Worm (Caenorhabditis elegans): ENCODE results near the gene C49F5.5.
"Not testable (repeated sequence)": the region's sequence is repeated elsewhere in the genome, so short reads cannot be mapped to it uniquely, and the experiment has no call there.

Gene C49F5.5

DNA sequence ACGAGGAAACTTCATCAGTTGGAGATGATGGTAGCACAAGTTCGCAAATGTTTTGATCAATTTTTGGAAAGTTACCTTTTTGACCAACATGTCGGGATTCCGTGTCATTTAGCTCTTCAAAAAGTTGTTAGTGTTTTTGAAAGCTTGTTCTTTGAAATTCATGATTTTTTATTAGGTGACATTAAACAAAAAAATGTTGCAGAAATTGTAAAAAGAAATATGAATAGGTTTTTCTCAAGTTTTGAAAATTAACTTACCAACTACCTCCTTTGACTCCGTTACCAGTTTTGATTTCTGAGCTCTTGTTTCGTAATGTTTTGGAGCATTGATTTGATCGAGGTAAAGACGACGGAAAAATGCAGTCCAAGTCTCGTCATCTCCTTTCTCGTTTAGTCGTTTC, 33.9 kb upstream of the C49F5.5 start:
- TF ChIP-seq drap-1 (GFP tag; optimal IDR thresholded peaks at IDR 0.05) (no peak), nhr-76 (tag; optimal IDR thresholded peaks at IDR 0.05) (no peak), blmp-1 (tag; optimal IDR thresholded peaks at IDR 0.05) (no peak), pha-4 (tag; optimal IDR thresholded peaks at IDR 0.05) (no peak), mls-2 (tag; optimal IDR thresholded peaks at IDR 0.05) (no peak), unc-39 (tag; optimal IDR thresholded peaks at IDR 0.05) (no peak), unc-120 (tag; optimal IDR thresholded peaks at IDR 0.05; ENCODE audit: poor library complexity, severe bottlenecking) (no peak), nhr-237 (tag; optimal IDR thresholded peaks at IDR 0.05) (no peak), ham-2 (GFP tag; optimal IDR thresholded peaks at IDR 0.05) (no peak), hlh-1 (tag; optimal IDR thresholded peaks at IDR 0.05) (no peak), sem-2 (GFP tag; optimal IDR thresholded peaks at IDR 0.05) (no peak)

- no peak for TF ChIP-seq lsy-2 (tag; optimal IDR thresholded peaks at IDR 0.05)
- no peak for TF ChIP-seq zip-8 (tag; optimal IDR thresholded peaks at IDR 0.05)
- TF ChIP-seq nhr-2 (tag; optimal IDR thresholded peaks at IDR 0.05): no peak
- TF ChIP-seq drap-1 (GFP tag; optimal IDR thresholded peaks at IDR 0.05): no peak
- TF ChIP-seq elt-1 (tag; optimal IDR thresholded peaks at IDR 0.05; ENCODE audit: borderline replicate concordance, insufficient read depth): no peak
- TF ChIP-seq elt-3 (tag; optimal IDR thresholded peaks at IDR 0.05): no peak
- TF ChIP-seq nhr-76 (tag; optimal IDR thresholded peaks at IDR 0.05): no peak
- TF ChIP-seq unc-39 (tag; optimal IDR thresholded peaks at IDR 0.05): no peak
- no peak for TF ChIP-seq nhr-12 (tag; optimal IDR thresholded peaks at IDR 0.05)
- no peak for TF ChIP-seq mls-2 (tag; optimal IDR thresholded peaks at IDR 0.05)
- TF ChIP-seq sem-2 (GFP tag; optimal IDR thresholded peaks at IDR 0.05): no peak
- no peak for TF ChIP-seq mep-1 (tag; optimal IDR thresholded peaks at IDR 0.05)
- TF ChIP-seq hlh-1 (tag; optimal IDR thresholded peaks at IDR 0.05): no peak
- no peak for TF ChIP-seq mab-5 (tag; optimal IDR thresholded peaks at IDR 0.05)
Measured at ce11 chrX:11953229-11953628, 32.8 kb upstream of the C49F5.5 start, which contains the start of gene T08D10.4. T08D10.4 (minus strand) TSS chrX:11953329.

ce11 chrX:11955125-11955524, 30.9 kb upstream of the C49F5.5 start, which contains the start of gene T08D10.3:
T08D10.3 (plus strand) TSS chrX:11955425.
- no peak for TF ChIP-seq elt-3 (tag; optimal IDR thresholded peaks at IDR 0.05)
- no peak for TF ChIP-seq ceh-43 (GFP tag; optimal IDR thresholded peaks at IDR 0.05)
- TF ChIP-seq elt-1 (tag; optimal IDR thresholded peaks at IDR 0.05; ENCODE audit: borderline replicate concordance, insufficient read depth): no peak
- TF ChIP-seq ham-2 (GFP tag; optimal IDR thresholded peaks at IDR 0.05): no peak

- TF ChIP-seq unc-39 (tag; optimal IDR thresholded peaks at IDR 0.05) (no peak), hlh-1 (tag; optimal IDR thresholded peaks at IDR 0.05) (no peak), unc-62 (GFP tag; optimal IDR thresholded peaks at IDR 0.05) (no peak), nhr-28 (tag; optimal IDR thresholded peaks at IDR 0.05) (no peak), mab-5 (tag; optimal IDR thresholded peaks at IDR 0.05) (no peak), nhr-237 (tag; optimal IDR thresholded peaks at IDR 0.05) (no peak), ceh-43 (GFP tag; optimal IDR thresholded peaks at IDR 0.05) (no peak), elt-3 (tag; optimal IDR thresholded peaks at IDR 0.05) (no peak), nhr-76 (tag; optimal IDR thresholded peaks at IDR 0.05) (no peak), lin-32 (GFP tag; optimal IDR thresholded peaks at IDR 0.05) (no peak), sem-2 (GFP tag; optimal IDR thresholded peaks at IDR 0.05) (no peak), unc-120 (tag; optimal IDR thresholded peaks at IDR 0.05; ENCODE audit: poor library complexity, severe bottlenecking) (no peak), bed-3 (GFP tag; optimal IDR thresholded peaks at IDR 0.05) (no peak), M03D4.4 (tag; optimal IDR thresholded peaks at IDR 0.05) (no peak), nhr-2 (tag; optimal IDR thresholded peaks at IDR 0.05) (no peak), blmp-1 (tag; optimal IDR thresholded peaks at IDR 0.05) (no peak), sptf-1 (tag; optimal IDR thresholded peaks at IDR 0.05) (no peak), ham-2 (GFP tag; optimal IDR thresholded peaks at IDR 0.05) (no peak), ces-1 (GFP tag; optimal IDR thresholded peaks at IDR 0.05) (no peak)
Measured at ce11 chrX:11957246-11957645, 28.7 kb upstream of the C49F5.5 start, which contains the start of gene T08D10.5. T08D10.5 (plus strand) TSS chrX:11957546.

DNA sequence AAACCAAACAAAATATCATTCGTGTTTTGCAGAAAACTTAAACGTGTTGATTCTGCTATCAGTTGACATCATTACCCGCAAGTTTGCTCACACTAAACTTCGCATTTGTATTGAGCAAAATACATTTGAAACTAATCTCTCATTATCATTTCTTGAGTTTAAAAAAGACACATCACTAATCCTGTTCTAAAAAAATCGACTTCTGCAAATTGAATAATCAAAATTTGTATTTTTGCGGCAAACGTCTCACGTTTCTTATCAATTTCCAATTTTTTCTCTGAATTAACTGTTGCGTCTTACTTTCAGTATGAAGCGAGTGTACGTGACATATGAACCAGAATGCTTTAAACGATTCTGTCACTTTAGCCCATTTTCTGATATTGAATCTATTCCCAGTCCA, 26.1 kb upstream of the C49F5.5 start, which contains the start of gene C49F5.8:
Gene C49F5.8, plus strand, starts transcription at position 301 of the 400 bp plus-strand sequence.
- no peak for TF ChIP-seq unc-39 (tag; optimal IDR thresholded peaks at IDR 0.05)
- no peak for TF ChIP-seq sem-2 (GFP tag; optimal IDR thresholded peaks at IDR 0.05)
- no peak for TF ChIP-seq sptf-1 (tag; optimal IDR thresholded peaks at IDR 0.05)
- no peak for TF ChIP-seq unc-120 (tag; optimal IDR thresholded peaks at IDR 0.05; ENCODE audit: poor library complexity, severe bottlenecking)
- no peak for TF ChIP-seq mep-1 (tag; optimal IDR thresholded peaks at IDR 0.05)
- TF ChIP-seq flh-1 (GFP tag; optimal IDR thresholded peaks at IDR 0.05): no peak

DNA sequence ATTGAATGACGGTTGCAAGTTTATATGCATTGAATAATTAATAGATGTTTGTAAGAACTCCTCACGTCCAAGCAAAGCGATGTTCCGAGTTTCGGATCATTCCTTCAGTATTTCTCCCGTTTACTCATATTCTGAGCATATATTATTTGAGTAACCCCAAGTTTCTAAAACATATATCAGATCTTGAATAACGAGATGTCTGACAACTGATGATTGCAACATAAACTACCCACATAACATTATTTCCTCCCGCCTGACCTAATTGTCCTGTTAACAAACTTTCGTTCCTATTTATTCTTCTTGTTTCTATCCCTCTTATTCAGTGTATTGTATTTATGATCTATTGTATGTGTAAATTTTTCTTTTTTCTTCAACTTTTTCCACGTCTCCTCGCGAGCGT, 24.9 kb upstream of the C49F5.5 start, which contains the start of gene C49F5.13:
Gene C49F5.13, plus strand, starts transcription at position 301 of the 400 bp plus-strand sequence.
- not testable (repeated sequence) for TF ChIP-seq blmp-1, nhr-28, hlh-1 (tag; optimal IDR thresholded peaks at IDR 0.05)
